Fruit fly (Drosophila melanogaster): ENCODE data around the gene CG15741.

dm6 chrX:11875146-11875830 is 37.5 kb upstream of the CG15741 start:
- TF ChIP-seq Hr83 (GFP tag; optimal IDR thresholded peaks at IDR 0.05; ENCODE audit: poor library complexity, severe bottlenecking) (no peak), Dfd (GFP tag; optimal IDR thresholded peaks at IDR 0.05) (no peak), psq (GFP tag; optimal IDR thresholded peaks at IDR 0.05) (no peak), dsf (GFP tag; optimal IDR thresholded peaks at IDR 0.05; ENCODE audit: borderline replicate concordance) (no peak), jim (GFP tag; optimal IDR thresholded peaks at IDR 0.05) (no peak), CrebA (GFP tag; optimal IDR thresholded peaks at IDR 0.05; ENCODE audit: borderline replicate concordance) (no peak), GATAd (GFP tag; optimal IDR thresholded peaks at IDR 0.05) (no peak), sage (GFP tag; optimal IDR thresholded peaks at IDR 0.05) (no peak), Hr78 (GFP tag; optimal IDR thresholded peaks at IDR 0.05) (no peak), lola (GFP tag; optimal IDR thresholded peaks at IDR 0.05) (no peak), N (GFP tag; optimal IDR thresholded peaks at IDR 0.05) (no peak), rgr (GFP tag; optimal IDR thresholded peaks at IDR 0.05) (no peak), Jra (GFP tag; optimal IDR thresholded peaks at IDR 0.05) (no peak), Myc (optimal IDR thresholded peaks at IDR 0.05) (no peak)

All from whole organism, wandering third instar larva.